Worm (Caenorhabditis elegans) whole organism, early embryonic: ENCODE measurements around the gene dpy-31.

Source experiments
- ama-1 ChIP-seq: fragments of 150-350 bp; optimal IDR thresholded peaks from 2 replicates; lab custom pipeline; 2014
- ceh-13 ChIP-seq: fragments of 200-800 bp; sonication (Bioruptor generic); optimal IDR thresholded peaks from 2 replicates; lab custom pipeline; 2018; ENCODE audit warnings: mild to moderate bottlenecking, missing genetic modification characterization, missing compliant biosample characterization
- hnd-1 ChIP-seq: sonication (generic microtip); optimal IDR thresholded peaks from 2 replicates; lab custom pipeline; 2016; ENCODE audit warnings: missing genetic modification characterization, missing compliant biosample characterization
- pes-1 ChIP-seq: fragments of 200-800 bp; sonication (Bioruptor generic); IDR thresholded peaks from 2 replicates; pipeline ENCODE4 v1.3.6; 2022; ENCODE audit warnings: missing genetic modification reagents, missing genetic modification characterization, missing compliant biosample characterization
- scrt-1 ChIP-seq: fragments of 200-800 bp; sonication (Bioruptor generic); IDR thresholded peaks from 2 replicates; pipeline ENCODE4 v1.3.6; 2022; ENCODE audit warnings: missing genetic modification characterization, missing compliant biosample characterization

DNA sequence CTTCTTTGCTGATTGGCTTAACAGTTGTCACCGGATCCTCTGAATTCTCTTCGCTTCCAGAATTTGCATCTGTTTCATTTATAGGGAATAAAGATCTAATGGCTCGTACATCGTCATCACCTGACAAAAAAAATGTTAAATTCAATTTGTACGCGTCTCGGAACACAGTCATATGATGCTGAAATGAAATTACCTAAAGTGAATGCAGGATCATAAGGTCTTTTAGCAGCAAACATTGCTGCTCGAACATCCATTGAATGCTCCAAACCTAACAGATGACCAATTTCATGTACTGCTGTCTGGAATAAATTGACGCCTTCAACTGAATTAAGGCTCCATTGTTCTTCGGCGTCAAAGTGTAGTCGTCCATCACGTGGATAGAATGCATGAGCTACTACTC, 44.4 kb downstream of the dpy-31 start:
- TF ChIP-seq ama-1 (no peak), pes-1 (GFP tag; lab: Robert Waterston, UW) (no peak), scrt-1 (GFP tag; lab: Robert Waterston, UW) (no peak), hnd-1 (no peak), ceh-13 (GFP tag; lab: Kevin White, UChicago) (no peak)
